Worm (Caenorhabditis elegans): ENCODE results near the gene C34D4.3.

- TF ChIP-seq nhr-232 (tag; optimal IDR thresholded peaks at IDR 0.05) (no peak), tbx-7 (tag; optimal IDR thresholded peaks at IDR 0.05) (no peak), elt-2 (tag; optimal IDR thresholded peaks at IDR 0.05) (no peak), gmeb-2 (tag; optimal IDR thresholded peaks at IDR 0.05) (no peak), pax-1 (tag; optimal IDR thresholded peaks at IDR 0.05) (no peak), ceh-34 (tag; optimal IDR thresholded peaks at IDR 0.05) (no peak), pqm-1 (tag; optimal IDR thresholded peaks at IDR 0.05) (no peak), pha-2 (tag; optimal IDR thresholded peaks at IDR 0.05) (no peak)
Measured at ce11 chrIV:7153362-7153761, at the start of gene C34D4.3.

All from whole organism, late embryonic.